Worm (Caenorhabditis elegans): Measurements from ENCODE around the gene mrpl-46.

mrpl-46 gene

DNA sequence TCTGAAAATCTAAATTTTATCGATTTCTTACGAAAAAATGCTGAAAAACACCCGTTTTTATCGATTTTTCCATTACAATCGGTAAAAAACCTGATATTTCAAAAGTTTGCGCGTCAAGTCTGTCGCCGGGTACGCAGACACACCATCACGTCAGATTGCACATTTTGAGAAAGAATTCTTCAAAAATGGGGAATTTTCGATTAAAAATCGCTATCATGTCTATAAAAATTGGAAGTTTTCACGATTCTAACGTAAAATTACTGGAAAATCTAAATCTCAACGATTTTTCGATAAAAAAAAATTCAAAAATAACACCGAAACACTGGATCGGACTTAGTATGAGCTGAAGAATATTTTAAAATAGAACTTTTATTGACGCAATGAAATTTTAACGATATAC lies 6.3 kb upstream of the mrpl-46 start, which contains the start of gene F56B3.4:
F56B3.4 (minus strand) TSS at position 1 of the 400 bp plus-strand sequence.
- TF ChIP-seq nhr-232 (tag; optimal IDR thresholded peaks at IDR 0.05) (no peak), pros-1 (tag; optimal IDR thresholded peaks at IDR 0.05) (no peak), ceh-31 (tag; optimal IDR thresholded peaks at IDR 0.05) (no peak), dmd-4 (tag; optimal IDR thresholded peaks at IDR 0.05; ENCODE audit: borderline replicate concordance) (no peak), sox-4 (tag; optimal IDR thresholded peaks at IDR 0.05) (no peak), madf-2 (tag; optimal IDR thresholded peaks at IDR 0.05) (no peak), mec-3 (tag; optimal IDR thresholded peaks at IDR 0.05; ENCODE audit: borderline replicate concordance) (no peak)

DNA sequence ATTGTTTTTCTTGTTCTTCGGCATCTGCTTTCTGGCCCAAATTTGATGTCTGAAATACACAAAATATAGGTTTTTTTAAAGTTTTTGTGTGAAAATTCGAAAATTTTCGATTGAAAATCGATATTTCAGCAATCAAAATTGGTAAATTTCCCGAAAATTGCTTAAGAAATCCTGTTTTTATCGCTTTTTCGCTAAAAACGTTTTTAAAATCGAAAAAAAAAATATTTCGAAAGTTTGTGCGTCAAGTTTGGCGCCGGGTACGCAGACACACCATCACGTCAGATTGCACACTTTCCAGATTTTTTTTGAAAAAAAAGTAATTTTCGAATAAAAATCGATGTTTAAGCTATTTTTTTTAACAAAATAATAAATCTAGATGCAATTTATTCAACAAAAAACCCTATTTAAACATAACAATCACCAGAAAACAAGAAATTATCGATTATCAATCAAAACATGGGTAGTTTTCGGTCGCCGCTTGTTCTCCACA lies 5.2 kb upstream of the mrpl-46 start, which contains the start of gene skr-18:
skr-18 (minus strand) TSS at position 51 of the 490 bp plus-strand sequence.
- TF ChIP-seq ref-2 (tag; optimal IDR thresholded peaks at IDR 0.05), result no peak
- no peak for TF ChIP-seq npax-4 (tag; optimal IDR thresholded peaks at IDR 0.05)
- no peak for TF ChIP-seq ceh-18 (tag; optimal IDR thresholded peaks at IDR 0.05)

DNA sequence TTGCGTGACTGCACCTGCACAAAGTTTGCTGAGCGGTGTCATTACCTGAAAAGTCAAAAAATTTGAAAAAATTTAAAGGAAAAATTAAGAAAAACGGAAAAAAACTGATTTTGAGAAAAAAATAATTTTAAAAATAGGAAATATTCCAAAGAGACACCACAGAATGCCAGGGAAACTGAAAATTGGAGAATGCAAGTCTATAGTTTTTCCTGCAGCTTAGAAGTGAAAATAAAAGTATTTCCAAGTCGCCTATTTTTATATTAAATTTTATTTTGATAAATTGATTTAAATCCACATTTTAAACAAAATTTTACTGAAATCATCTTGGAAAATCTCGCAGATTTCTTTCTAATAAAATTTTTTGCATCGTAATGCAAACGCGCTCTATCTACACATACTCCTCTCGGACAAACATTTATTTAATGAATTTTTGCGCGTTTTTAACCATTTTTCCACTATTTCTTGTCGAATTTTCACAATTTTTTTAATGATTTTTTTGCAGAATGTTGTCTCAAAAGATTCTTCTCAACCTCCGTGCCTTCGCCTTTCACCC lies 4.0 kb upstream of the mrpl-46 start, which contains the start of the genes F56B3.11 and ech-5:
F56B3.11 (minus strand) TSS at position 51 of the 553 bp plus-strand sequence.
ech-5 (plus strand) TSS at position 503 of the 553 bp plus-strand sequence.
- TF ChIP-seq ceh-18 (tag; optimal IDR thresholded peaks at IDR 0.05) (peak; percentile 13), mec-3 (tag; optimal IDR thresholded peaks at IDR 0.05; ENCODE audit: borderline replicate concordance) (peak; percentile 59), tbx-2 (tag; optimal IDR thresholded peaks at IDR 0.05) (peak; percentile 93), Y22D7AL.16 (tag; optimal IDR thresholded peaks at IDR 0.05) (no peak), unc-86 (tag; optimal IDR thresholded peaks at IDR 0.05) (peak; percentile 63), unc-3 (GFP tag; conservative IDR thresholded peaks at IDR 0.05) (no peak), unc-3 (tag; optimal IDR thresholded peaks at IDR 0.05) (peak; percentile 75), F13H6.1 (tag; optimal IDR thresholded peaks at IDR 0.05) (peak; percentile 68), ref-2 (tag; optimal IDR thresholded peaks at IDR 0.05) (peak; percentile 93), T23F11.4 (GFP tag; optimal IDR thresholded peaks at IDR 0.05) (no peak), hlh-8 (tag; optimal IDR thresholded peaks at IDR 0.05) (peak; percentile 94), ceh-24 (tag; optimal IDR thresholded peaks at IDR 0.05) (peak; percentile 23), pqm-1 (tag; optimal IDR thresholded peaks at IDR 0.05) (peak; percentile 76), tbx-7 (tag; optimal IDR thresholded peaks at IDR 0.05) (peak; percentile 78), elt-4 (tag; optimal IDR thresholded peaks at IDR 0.05) (no peak), nhr-11 (tag; optimal IDR thresholded peaks at IDR 0.05) (no peak), fkh-6 (tag; optimal IDR thresholded peaks at IDR 0.05) (peak; percentile 61), rnt-1 (tag; optimal IDR thresholded peaks at IDR 0.05) (peak; percentile 83), dve-1 (tag; optimal IDR thresholded peaks at IDR 0.05) (no peak), pha-2 (tag; optimal IDR thresholded peaks at IDR 0.05) (peak; percentile 72), unc-42 (tag; optimal IDR thresholded peaks at IDR 0.05) (peak; percentile 87), npax-4 (tag; optimal IDR thresholded peaks at IDR 0.05) (peak; percentile 36), ttx-3 (tag; optimal IDR thresholded peaks at IDR 0.05) (peak; percentile 78), pag-3 (tag; optimal IDR thresholded peaks at IDR 0.05; ENCODE audit: borderline replicate concordance) (peak; percentile 22), sdc-2 (tag; optimal IDR thresholded peaks at IDR 0.05) (no peak), ceh-34 (tag; optimal IDR thresholded peaks at IDR 0.05) (peak; percentile 75), hlh-15 (tag; optimal IDR thresholded peaks at IDR 0.05) (peak; percentile 65), ceh-19 (GFP tag; optimal IDR thresholded peaks at IDR 0.05) (peak; percentile 78), odd-2 (tag; optimal IDR thresholded peaks at IDR 0.05) (no peak), fax-1 (tag; optimal IDR thresholded peaks at IDR 0.05) (peak; percentile 93), pha-4 (tag; optimal IDR thresholded peaks at IDR 0.05) (no peak), lim-6 (tag; optimal IDR thresholded peaks at IDR 0.05) (peak; percentile 86), K09A11.1 (tag; optimal IDR thresholded peaks at IDR 0.05; ENCODE audit: insufficient read depth) (no peak), madf-2 (tag; optimal IDR thresholded peaks at IDR 0.05) (no peak), C08G9.2 (tag; optimal IDR thresholded peaks at IDR 0.05) (peak; percentile 85), ceh-14 (tag; optimal IDR thresholded peaks at IDR 0.05) (peak; percentile 93), ceh-30 (tag; optimal IDR thresholded peaks at IDR 0.05) (no peak), hlh-13 (GFP tag; optimal IDR thresholded peaks at IDR 0.05) (no peak), zip-5 (tag; optimal IDR thresholded peaks at IDR 0.05) (peak; percentile 96), C38D4.7 (GFP tag; optimal IDR thresholded peaks at IDR 0.05) (peak; percentile 49), nfya-1 (tag; optimal IDR thresholded peaks at IDR 0.05) (peak; percentile 7), ets-4 (tag; optimal IDR thresholded peaks at IDR 0.05) (peak; percentile 86), pat-9 (tag; optimal IDR thresholded peaks at IDR 0.05) (no peak)

Measured in whole organism, late embryonic.